Worm (Caenorhabditis elegans) whole organism, L2 larva: ENCODE measurements around the gene srw-10.

ENCODE experiments used
- C34F6.9 ChIP-seq: fragments of 150-350 bp; optimal IDR thresholded peaks from 2 replicates; lab custom pipeline; 2014; ENCODE audit warnings: missing biosample characterization, missing genetic modification characterization
- F13H6.1 ChIP-seq: sonication (generic microtip); optimal IDR thresholded peaks from 2 replicates; lab custom pipeline; 2016; ENCODE audit warnings: missing genetic modification characterization, missing compliant biosample characterization
- R02D3.7 ChIP-seq: fragments of 150-350 bp; optimal IDR thresholded peaks from 2 replicates; lab custom pipeline; 2014; ENCODE audit warnings: missing biosample characterization, missing genetic modification characterization
- Y55F3AM.14 ChIP-seq: fragments of 200-800 bp; sonication (Bioruptor generic); optimal IDR thresholded peaks from 2 replicates; lab custom pipeline; 2018; ENCODE audit warnings: mild to moderate bottlenecking, missing genetic modification characterization, missing compliant biosample characterization
- ZK546.5 ChIP-seq: sonication (generic microtip); optimal IDR thresholded peaks from 2 replicates; lab custom pipeline; 2017; ENCODE audit warnings: missing biosample characterization, missing genetic modification characterization
- alr-1 ChIP-seq: fragments of 150-350 bp; optimal IDR thresholded peaks from 2 replicates; lab custom pipeline; 2014; ENCODE audit warnings: missing biosample characterization, missing genetic modification characterization
- blmp-1 ChIP-seq: sonication (generic microtip); optimal IDR thresholded peaks from 2 replicates; lab custom pipeline; 2017; ENCODE audit warnings: missing genetic modification characterization, mild to moderate bottlenecking, missing compliant biosample characterization, antibody characterized with exemption, moderate library complexity; ENCODE audit not compliant: insufficient read depth
- ceh-16 ChIP-seq: fragments of 150-350 bp; optimal IDR thresholded peaks from 2 replicates; lab custom pipeline; 2014; ENCODE audit warnings: missing biosample characterization, missing genetic modification characterization
- ceh-82 ChIP-seq: fragments of 150-350 bp; optimal IDR thresholded peaks from 2 replicates; lab custom pipeline; 2014; ENCODE audit warnings: missing biosample characterization, missing genetic modification characterization
- dmd-4 ChIP-seq: sonication (generic microtip); optimal IDR thresholded peaks from 2 replicates; lab custom pipeline; 2017; ENCODE audit warnings: missing biosample characterization, missing genetic modification characterization
- fos-1 ChIP-seq: fragments of 150-350 bp; optimal IDR thresholded peaks from 2 replicates; lab custom pipeline; 2014; ENCODE audit warnings: missing biosample characterization, missing genetic modification characterization
- gmeb-1 ChIP-seq: fragments of 150-350 bp; optimal IDR thresholded peaks from 2 replicates; lab custom pipeline; 2014; ENCODE audit warnings: missing biosample characterization, missing genetic modification characterization
- lin-11 ChIP-seq: fragments of 150-350 bp; sonication (generic microtip); optimal IDR thresholded peaks from 2 replicates; lab custom pipeline; 2014; ENCODE audit warnings: missing biosample characterization, missing genetic modification characterization, inconsistent platforms, mixed read lengths
- lin-13 ChIP-seq: fragments of 150-350 bp; optimal IDR thresholded peaks from 2 replicates; lab custom pipeline; 2014; ENCODE audit warnings: missing biosample characterization, missing genetic modification reagents, missing genetic modification characterization
- lin-39 ChIP-seq: fragments of 150-350 bp; optimal IDR thresholded peaks from 2 replicates; lab custom pipeline; 2014; ENCODE audit warnings: missing biosample characterization, missing genetic modification reagents, missing genetic modification characterization
- lsy-2 ChIP-seq, 2 experiments: fragments of 150-350 bp in 1 of 2; sonication (generic microtip) in 1 of 2; optimal IDR thresholded peaks; 2 replicates each; lab custom pipeline; 2014 to 2017; ENCODE audit warnings: missing biosample characterization in 2 of 2, missing genetic modification characterization in 2 of 2
- mbf-1 ChIP-seq: sonication (generic microtip); optimal IDR thresholded peaks from 2 replicates; lab custom pipeline; 2017; ENCODE audit warnings: missing biosample characterization, missing genetic modification characterization
- mdl-1 ChIP-seq, 2 experiments: fragments of 150-350 bp in 1 of 2; sonication (generic microtip) in 1 of 2; optimal IDR thresholded peaks; 2 replicates each; lab custom pipeline; 2017; ENCODE audit warnings: missing biosample characterization in 2 of 2, missing genetic modification characterization in 2 of 2
- nhr-12 ChIP-seq: fragments of 150-350 bp; optimal IDR thresholded peaks from 2 replicates; lab custom pipeline; 2014; ENCODE audit warnings: missing biosample characterization, missing genetic modification characterization
- nhr-21 ChIP-seq: fragments of 150-350 bp; optimal IDR thresholded peaks from 2 replicates; lab custom pipeline; 2014; ENCODE audit warnings: missing biosample characterization, missing genetic modification characterization
- nhr-23 ChIP-seq: fragments of 150-350 bp; optimal IDR thresholded peaks from 2 replicates; lab custom pipeline; 2014; ENCODE audit warnings: missing biosample characterization, missing genetic modification reagents, missing genetic modification characterization
- nhr-237 ChIP-seq: fragments of 150-350 bp; optimal IDR thresholded peaks from 2 replicates; lab custom pipeline; 2014; ENCODE audit warnings: missing biosample characterization, missing genetic modification characterization
- nhr-25 ChIP-seq: fragments of 150-350 bp; sonication (generic microtip); optimal IDR thresholded peaks from 3 replicates; lab custom pipeline; 2014; ENCODE audit warnings: missing biosample characterization, missing genetic modification characterization
- nhr-6 ChIP-seq: fragments of 150-350 bp; optimal IDR thresholded peaks from 2 replicates; lab custom pipeline; 2014; ENCODE audit warnings: missing biosample characterization, missing genetic modification characterization
- nhr-77 ChIP-seq: fragments of 150-350 bp; optimal IDR thresholded peaks from 2 replicates; lab custom pipeline; 2014; ENCODE audit warnings: missing biosample characterization, missing genetic modification characterization
- sem-4 ChIP-seq: fragments of 150-350 bp; optimal IDR thresholded peaks from 2 replicates; lab custom pipeline; 2014; ENCODE audit warnings: missing biosample characterization, missing genetic modification reagents, missing genetic modification characterization
- skn-1 ChIP-seq: sonication (generic microtip); optimal IDR thresholded peaks from 2 replicates; lab custom pipeline; 2017; ENCODE audit warnings: missing biosample characterization, missing genetic modification characterization
- sma-3 ChIP-seq: sonication (generic microtip); optimal IDR thresholded peaks from 2 replicates; lab custom pipeline; 2016; ENCODE audit warnings: missing genetic modification reagents, missing genetic modification characterization, missing compliant biosample characterization
- sma-9 ChIP-seq, 2 experiments: fragments of 150-350 bp in 1 of 2; sonication (generic microtip) in 1 of 2; optimal IDR thresholded peaks; 2 replicates each; lab custom pipeline; 2014 to 2016; ENCODE audit warnings: missing genetic modification characterization in 2 of 2, mild to moderate bottlenecking in 1 of 2, missing biosample characterization in 1 of 2, missing compliant biosample characterization in 1 of 2, missing genetic modification reagents in 1 of 2, moderate library complexity in 1 of 2
- snpc-4 ChIP-seq: fragments of 150-350 bp; optimal IDR thresholded peaks from 2 replicates; lab custom pipeline; 2014; ENCODE audit warnings: missing biosample characterization, missing genetic modification characterization
- ztf-1 ChIP-seq: fragments of 200-800 bp; sonication (Bioruptor generic); conservative IDR thresholded peaks from 2 replicates; pipeline ENCODE4 v1.3.6; 2022; ENCODE audit warnings: missing genetic modification characterization, missing compliant biosample characterization
- ztf-4 ChIP-seq: fragments of 150-350 bp; optimal IDR thresholded peaks from 2 replicates; lab custom pipeline; 2014; ENCODE audit warnings: missing biosample characterization, missing genetic modification characterization

srw-10 gene

ce11 chrIII:12788239-12788638, 33.1 kb downstream of the srw-10 start:
- no peak for TF ChIP-seq nhr-237 (tag; lab: Kevin White, UChicago)
- no peak for TF ChIP-seq ztf-1 (GFP tag; lab: Robert Waterston, UW)
- no peak for TF ChIP-seq sma-9 (GFP tag; optimal IDR thresholded peaks at IDR 0.05; lab: Kevin White, UChicago)
- TF ChIP-seq sma-9 (tag; optimal IDR thresholded peaks at IDR 0.05; lab: Kevin White, UChicago) = no peak
- TF ChIP-seq blmp-1 (tag; lab: Kevin White, UChicago) = no peak
- TF ChIP-seq nhr-23 (tag; lab: Kevin White, UChicago) = no peak
- no peak for TF ChIP-seq R02D3.7
- no peak for TF ChIP-seq alr-1
- TF ChIP-seq Y55F3AM.14 = no peak
- TF ChIP-seq lin-11 (tag; lab: Kevin White, UChicago) = no peak
- no peak for TF ChIP-seq nhr-12 (tag; lab: Kevin White, UChicago)

- TF ChIP-seq lin-39 (tag; lab: Kevin White, UChicago) = no peak
- TF ChIP-seq nhr-6 (tag; lab: Kevin White, UChicago) = no peak
- no peak for TF ChIP-seq sem-4 (tag; lab: Kevin White, UChicago)
- TF ChIP-seq snpc-4 (tag; lab: Kevin White, UChicago) = no peak
- TF ChIP-seq ztf-4 (tag; lab: Kevin White, UChicago) = no peak
- no peak for TF ChIP-seq ceh-16
- TF ChIP-seq nhr-77 (tag; lab: Kevin White, UChicago) = no peak
- no peak for TF ChIP-seq lin-11 (tag; lab: Kevin White, UChicago)
- no peak for TF ChIP-seq gmeb-1 (tag; lab: Kevin White, UChicago)
- TF ChIP-seq ceh-82 (tag; lab: Kevin White, UChicago) = no peak
- TF ChIP-seq skn-1 = no peak
Measured at ce11 chrIII:12789420-12789819, 34.3 kb downstream of the srw-10 start, which contains the start of gene BE10.1. Gene BE10.1, minus strand, starts transcription at chrIII:12789520.

ce11 chrIII:12794200-12794599, 39.1 kb downstream of the srw-10 start:
- TF ChIP-seq nhr-21 (tag; lab: Kevin White, UChicago) (no peak), sma-3 (GFP tag; lab: Kevin White, UChicago) (no peak), Y55F3AM.14 (no peak)

ce11 chrIII:12798469-12798868, 43.3 kb downstream of the srw-10 start, which contains the start of gene agmo-1:
Gene agmo-1, minus strand, starts transcription at chrIII:12798569.
- TF ChIP-seq ZK546.5 = no peak

- TF ChIP-seq mdl-1 (tag; optimal IDR thresholded peaks at IDR 0.05; lab: Kevin White, UChicago) (no peak), lin-39 (tag; lab: Kevin White, UChicago) (no peak), fos-1 (tag; lab: Kevin White, UChicago) (peak; percentile 47), lsy-2 (tag; optimal IDR thresholded peaks at IDR 0.05; lab: Kevin White, UChicago) (no peak), ZK546.5 (no peak), skn-1 (no peak), dmd-4 (tag; lab: Kevin White, UChicago) (no peak), mbf-1 (tag; lab: Kevin White, UChicago) (no peak), nhr-25 (tag; lab: Kevin White, UChicago) (peak; percentile 18), blmp-1 (tag; lab: Kevin White, UChicago) (peak; percentile 93), sem-4 (tag; lab: Kevin White, UChicago) (peak; percentile 56), F13H6.1 (no peak), ceh-16 (peak; percentile 58), lin-13 (GFP tag; lab: Kevin White, UChicago) (no peak), C34F6.9 (tag; lab: Kevin White, UChicago) (no peak)
Measured at ce11 chrIII:12800529-12800928, 45.4 kb downstream of the srw-10 start.
